Worm (Caenorhabditis elegans): ENCODE results near the gene srx-65.

ce11 chrV:3878223-3878622 is 43.5 kb upstream of the srx-65 start, which contains the start of gene nhr-159:
- TF ChIP-seq ceh-91 (GFP tag; IDR thresholded peaks at IDR 0.05) (no peak), sdz-38 (tag; optimal IDR thresholded peaks at IDR 0.05) (no peak)
